Fruit fly (Drosophila melanogaster): Measurements from ENCODE around the gene CG44013.
A peak's percentile ranks its signal among the peaks of the same experiment; 100 is the strongest.

Gene CG44013

dm6 chr3R:15556524-15556923 is 46.8 kb upstream of the CG44013 start (continued):
- peak; percentile 77 for TF ChIP-seq spab (GFP tag; optimal IDR thresholded peaks at IDR 0.05)
- no peak for TF ChIP-seq dac (GFP tag; optimal IDR thresholded peaks at IDR 0.05)
- no peak for TF ChIP-seq Eip93F (GFP tag; optimal IDR thresholded peaks at IDR 0.05)
- TF ChIP-seq CG9139 (GFP tag; optimal IDR thresholded peaks at IDR 0.05) = peak; percentile 76
- TF ChIP-seq CG3032 (tag; optimal IDR thresholded peaks at IDR 0.05) = peak; percentile 86
- peak; percentile 57 for TF ChIP-seq CG8119 (GFP tag; IDR thresholded peaks at IDR 0.05)
- peak; percentile 68 for TF ChIP-seq CG10631 (GFP tag; optimal IDR thresholded peaks at IDR 0.05)
- no peak for TF ChIP-seq CG16779 (tag; optimal IDR thresholded peaks at IDR 0.05)
- TF ChIP-seq Met (GFP tag; optimal IDR thresholded peaks at IDR 0.05) = peak; percentile 44
- peak; percentile 84 for TF ChIP-seq dsx (GFP tag; optimal IDR thresholded peaks at IDR 0.05; ENCODE audit: poor library complexity, severe bottlenecking)
- TF ChIP-seq acj6 (GFP tag; optimal IDR thresholded peaks at IDR 0.05) = peak; percentile 69
- TF ChIP-seq CG32006 (GFP tag; optimal IDR thresholded peaks at IDR 0.05) = peak; percentile 66
- TF ChIP-seq Gug (GFP tag; IDR thresholded peaks at IDR 0.05) = no peak
- TF ChIP-seq vri (GFP tag; optimal IDR thresholded peaks at IDR 0.05) = no peak
- no peak for TF ChIP-seq fd85E (GFP tag; optimal IDR thresholded peaks at IDR 0.05)
- TF ChIP-seq CG6808 (GFP tag; optimal IDR thresholded peaks at IDR 0.05) = peak; percentile 81

dm6 chr3R:15554733-15555132 is 45.0 kb upstream of the CG44013 start:
- TF ChIP-seq CG32006 (GFP tag; optimal IDR thresholded peaks at IDR 0.05) = no peak
- TF ChIP-seq ss (GFP tag; optimal IDR thresholded peaks at IDR 0.05) = peak in 1 of 2 experiments; percentile 22
- TF ChIP-seq fkh (GFP tag; optimal IDR thresholded peaks at IDR 0.05) = no peak
- no peak for TF ChIP-seq CG8119 (GFP tag; IDR thresholded peaks at IDR 0.05)
- TF ChIP-seq Sox14 (GFP tag; optimal IDR thresholded peaks at IDR 0.05) = no peak
- peak; percentile 86 for TF ChIP-seq Eip78C (GFP tag)
- TF ChIP-seq Sox15 (GFP tag; optimal IDR thresholded peaks at IDR 0.05) = no peak
- TF ChIP-seq salr (GFP tag; optimal IDR thresholded peaks at IDR 0.05) = no peak
- TF ChIP-seq CG9139 (GFP tag; optimal IDR thresholded peaks at IDR 0.05) = no peak
- peak; percentile 43 for TF ChIP-seq lz (GFP tag; optimal IDR thresholded peaks at IDR 0.05)
- TF ChIP-seq Blimp-1 (GFP tag; optimal IDR thresholded peaks at IDR 0.05) = no peak
- TF ChIP-seq acj6 (GFP tag; optimal IDR thresholded peaks at IDR 0.05) = no peak
- peak; percentile 9 for TF ChIP-seq Ets21C (GFP tag; optimal IDR thresholded peaks at IDR 0.05)
- TF ChIP-seq CG16779 (tag; optimal IDR thresholded peaks at IDR 0.05) = no peak
- peak; percentile 15 for TF ChIP-seq achi (GFP tag; optimal IDR thresholded peaks at IDR 0.05)
- TF ChIP-seq CG4318 (GFP tag; optimal IDR thresholded peaks at IDR 0.05) = no peak
- TF ChIP-seq Hr39 (GFP tag; optimal IDR thresholded peaks at IDR 0.05) = peak; percentile 31
- no peak for TF ChIP-seq vri (GFP tag; optimal IDR thresholded peaks at IDR 0.05)
- TF ChIP-seq Smox (GFP tag; optimal IDR thresholded peaks at IDR 0.05) = peak; percentile 60
- no peak for TF ChIP-seq CG11762 (GFP tag; optimal IDR thresholded peaks at IDR 0.05; ENCODE audit: insufficient read depth)
- peak; percentile 44 for TF ChIP-seq Sox102F (GFP tag; optimal IDR thresholded peaks at IDR 0.05)
- TF ChIP-seq CG6276 (GFP tag; optimal IDR thresholded peaks at IDR 0.05) = no peak
- no peak for TF ChIP-seq Gug (GFP tag; IDR thresholded peaks at IDR 0.05)
- no peak for TF ChIP-seq Lpt (GFP tag; optimal IDR thresholded peaks at IDR 0.05)
- TF ChIP-seq Hr38 (GFP tag; optimal IDR thresholded peaks at IDR 0.05) = no peak
- TF ChIP-seq CG6792 (GFP tag; optimal IDR thresholded peaks at IDR 0.05) = peak; percentile 13
- no peak for TF ChIP-seq pdm3 (GFP tag; optimal IDR thresholded peaks at IDR 0.05)
- TF ChIP-seq CG6808 (GFP tag; optimal IDR thresholded peaks at IDR 0.05) = peak; percentile 41
- TF ChIP-seq Eip75B (GFP tag; optimal IDR thresholded peaks at IDR 0.05) = peak; percentile 24
- TF ChIP-seq net (GFP tag; optimal IDR thresholded peaks at IDR 0.05) = no peak
- TF ChIP-seq CG7368 (GFP tag; optimal IDR thresholded peaks at IDR 0.05) = no peak
- TF ChIP-seq svp (GFP tag) = peak; percentile 83
- TF ChIP-seq CG3919 (GFP tag; optimal IDR thresholded peaks at IDR 0.05) = peak; percentile 37
- TF ChIP-seq CG31627 (GFP tag; optimal IDR thresholded peaks at IDR 0.05) = peak; percentile 4
- TF ChIP-seq Ets96B (tag; optimal IDR thresholded peaks at IDR 0.05) = peak; percentile 45
- TF ChIP-seq CG8319 (GFP tag; optimal IDR thresholded peaks at IDR 0.05) = no peak
- no peak for TF ChIP-seq Eip93F (GFP tag; optimal IDR thresholded peaks at IDR 0.05)
- TF ChIP-seq CG34406 (GFP tag; optimal IDR thresholded peaks at IDR 0.05) = peak; percentile 45
- TF ChIP-seq dac (GFP tag; optimal IDR thresholded peaks at IDR 0.05) = no peak
- peak; percentile 21 for TF ChIP-seq cyc (GFP tag; optimal IDR thresholded peaks at IDR 0.05)
- TF ChIP-seq CG10669 (GFP tag; optimal IDR thresholded peaks at IDR 0.05) = peak; percentile 23
- peak; percentile 12 for TF ChIP-seq CG10631 (GFP tag; optimal IDR thresholded peaks at IDR 0.05)
- TF ChIP-seq CG15336 (GFP tag; IDR thresholded peaks at IDR 0.05) = no peak
- peak; percentile 21 for TF ChIP-seq spab (GFP tag; optimal IDR thresholded peaks at IDR 0.05)
- no peak for TF ChIP-seq fd85E (GFP tag; optimal IDR thresholded peaks at IDR 0.05)
